Worm (Caenorhabditis elegans) whole organism, midembryonic: ENCODE results near the gene sre-36.

Source experiments
- klf-2 ChIP-seq: fragments of 200-800 bp; sonication (Bioruptor generic); conservative IDR thresholded peaks from 2 replicates; pipeline ENCODE4 v1.3.6; 2022; ENCODE audit warnings: missing genetic modification reagents, missing genetic modification characterization, missing compliant biosample characterization
- med-1 ChIP-seq: sonication (generic microtip); optimal IDR thresholded peaks from 2 replicates; lab custom pipeline; 2017; ENCODE audit warnings: missing genetic modification characterization, mild to moderate bottlenecking, missing compliant biosample characterization, antibody characterized with exemption, missing genetic modification reagents; ENCODE audit not compliant: insufficient read depth
- tab-1 ChIP-seq: fragments of 200-800 bp; sonication (Bioruptor generic); IDR thresholded peaks from 2 replicates; pipeline ENCODE4 v1.3.6; 2022; ENCODE audit warnings: missing genetic modification characterization, missing compliant biosample characterization
- ztf-23 ChIP-seq: fragments of 200-800 bp; sonication (Bioruptor generic); IDR thresholded peaks from 2 replicates; pipeline ENCODE4 v1.3.6; 2022; ENCODE audit warnings: missing genetic modification reagents, missing genetic modification characterization, missing compliant biosample characterization

ce11 chrV:16407663-16408062 is 8.2 kb downstream of the sre-36 start, which contains the start of gene F26D2.3:
- TF ChIP-seq ztf-23 (GFP tag; lab: Robert Waterston, UW): no peak
- TF ChIP-seq tab-1 (GFP tag; lab: Robert Waterston, UW): no peak
- no peak for TF ChIP-seq klf-2 (GFP tag; lab: Robert Waterston, UW)
- TF ChIP-seq med-1 (GFP tag; lab: Kevin White, UChicago): no peak
